Worm (Caenorhabditis elegans) whole organism, L4 larva: ENCODE data around the gene Y77E11A.23.
"Not testable (repeated sequence)": the region's sequence is repeated elsewhere in the genome, so short reads cannot be mapped to it uniquely, and the experiment has no call there.

Experiments used
- egl-27 ChIP-seq: sonication (generic microtip); optimal IDR thresholded peaks from 3 replicates; lab custom pipeline; 2017; ENCODE audit warnings: missing biosample characterization, missing genetic modification reagents, missing genetic modification characterization
- unc-39 ChIP-seq: sonication (generic microtip); optimal IDR thresholded peaks from 2 replicates; lab custom pipeline; 2017; ENCODE audit warnings: missing biosample characterization, missing genetic modification characterization
- ztf-11 ChIP-seq: fragments of 150-350 bp; optimal IDR thresholded peaks from 2 replicates; lab custom pipeline; 2014; ENCODE audit warnings: missing biosample characterization, missing genetic modification characterization

ce11 chrIV:1440094-1440493, 9.9 kb upstream of the Y77E11A.23 start:
- not testable (repeated sequence) for TF ChIP-seq ztf-11, unc-39, egl-27 (tag; lab: Kevin White, UChicago)
